In genomic region chr3R:31550910-31551309, dm6 we compare ENCODE assay signal across 1 fruit fly cellular context.
TF ChIP-seq lines count a peak whose summit lies in the region.

No protein-coding gene starts in this region.

TF ChIP-seq in whole organism, embryonic, 481 proteins besides CTCF, POLR2A, EP300 and RAD21 (continued from another document):
- no peak; the same call in 2 of the 3 replicates for TF ChIP-seq B-H1 (GFP tag; IDR thresholded peaks at IDR 0.05; lab: Robert Waterston, UW)
- TF ChIP-seq Dp (GFP tag; optimal IDR thresholded peaks at IDR 0.05; lab: Kevin White, UChicago) = no peak
- peak; percentile 62 for TF ChIP-seq CG6254 (GFP tag; optimal IDR thresholded peaks at IDR 0.05; lab: Kevin White, UChicago)
- TF ChIP-seq inv (GFP tag; IDR thresholded peaks at IDR 0.05; lab: Robert Waterston, UW; ENCODE audit: partially characterized antibody) = no peak
- TF ChIP-seq Bgb (GFP tag; IDR thresholded peaks at IDR 0.05; lab: Robert Waterston, UW; ENCODE audit: partially characterized antibody) = no peak
- TF ChIP-seq CG12236 (GFP tag; optimal IDR thresholded peaks at IDR 0.05; lab: Kevin White, UChicago) = peak; percentile 84
- TF ChIP-seq Neu2 (GFP tag; optimal IDR thresholded peaks at IDR 0.05; lab: Kevin White, UChicago; ENCODE audit: borderline replicate concordance) = peak; percentile 2
- TF ChIP-seq CG15479 (GFP tag; optimal IDR thresholded peaks at IDR 0.05; lab: Kevin White, UChicago) = peak; percentile 85
- TF ChIP-seq CG17385 (GFP tag; optimal IDR thresholded peaks at IDR 0.05; lab: Kevin White, UChicago) = peak; percentile 21
- TF ChIP-seq CG2678 (tag; optimal IDR thresholded peaks at IDR 0.05; lab: Kevin White, UChicago) = peak; percentile 57
- no peak for TF ChIP-seq cg (GFP tag; optimal IDR thresholded peaks at IDR 0.05; lab: Kevin White, UChicago)
- no peak for TF ChIP-seq ssp (GFP tag; IDR thresholded peaks at IDR 0.05; lab: Robert Waterston, UW)
- peak; percentile 63 for TF ChIP-seq NC2α (GFP tag; optimal IDR thresholded peaks at IDR 0.05; lab: Kevin White, UChicago)
- TF ChIP-seq Dll (GFP tag; IDR thresholded peaks at IDR 0.05; lab: Robert Waterston, UW; ENCODE audit: partially characterized antibody) = no peak
- TF ChIP-seq CG4360 (GFP tag; IDR thresholded peaks at IDR 0.05; lab: Robert Waterston, UW) = peak; percentile 65
- TF ChIP-seq Oaz (GFP tag; IDR thresholded peaks at IDR 0.05; lab: Robert Waterston, UW) = no peak
- TF ChIP-seq Tbp (GFP tag; optimal IDR thresholded peaks at IDR 0.05; lab: Kevin White, UChicago) = no peak
- peak; percentile 59 for TF ChIP-seq tup (GFP tag; optimal IDR thresholded peaks at IDR 0.05; lab: Kevin White, UChicago)
- TF ChIP-seq dpn (GFP tag; optimal IDR thresholded peaks at IDR 0.05; lab: Kevin White, UChicago) = no peak
- peak; percentile 82 for TF ChIP-seq CG1233 (GFP tag; optimal IDR thresholded peaks at IDR 0.05; lab: Kevin White, UChicago)
- TF ChIP-seq lilli (GFP tag; optimal IDR thresholded peaks at IDR 0.05; lab: Kevin White, UChicago) = no peak
- TF ChIP-seq pzg (GFP tag; optimal IDR thresholded peaks at IDR 0.05; lab: Kevin White, UChicago) = no peak
- no peak for TF ChIP-seq CG3847 (GFP tag; IDR thresholded peaks at IDR 0.05; lab: Robert Waterston, UW)
- TF ChIP-seq CG6813 (GFP tag; optimal IDR thresholded peaks at IDR 0.05; lab: Kevin White, UChicago) = peak; percentile 92
- no peak for TF ChIP-seq CG13287 (GFP tag; IDR thresholded peaks at IDR 0.05; lab: Robert Waterston, UW; ENCODE audit: partially characterized antibody)
- TF ChIP-seq CG8281 (tag; optimal IDR thresholded peaks at IDR 0.05; lab: Kevin White, UChicago) = peak; percentile 97
- TF ChIP-seq MESR4 (GFP tag; optimal IDR thresholded peaks at IDR 0.05; lab: Kevin White, UChicago) = no peak
- no peak for TF ChIP-seq toy (GFP tag; IDR thresholded peaks at IDR 0.05; lab: Robert Waterston, UW)
- peak in 1 of 2 experiments; percentile 29 for TF ChIP-seq insv (GFP tag; optimal IDR thresholded peaks at IDR 0.05; lab: Kevin White, UChicago)
- no peak for TF ChIP-seq CG4282 (GFP tag; optimal IDR thresholded peaks at IDR 0.05; lab: Kevin White, UChicago)
- peak; percentile 7 for TF ChIP-seq sd (tag; optimal IDR thresholded peaks at IDR 0.05; lab: Kevin White, UChicago)
- no peak for TF ChIP-seq CG8478 (optimal IDR thresholded peaks at IDR 0.05; lab: Kevin White, UChicago)
- TF ChIP-seq nau (GFP tag; optimal IDR thresholded peaks at IDR 0.05; lab: Kevin White, UChicago) = peak; percentile 61
- TF ChIP-seq tna (GFP tag; IDR thresholded peaks at IDR 0.05; lab: Robert Waterston, UW; ENCODE audit: partially characterized antibody) = no peak
- TF ChIP-seq ara (GFP tag; IDR thresholded peaks at IDR 0.05; lab: Robert Waterston, UW) = peak; percentile 89
TF ChIP-seq in whole organism, embryonic: peak in this region for 207.
